Fruit fly (Drosophila melanogaster): ENCODE data around the gene Mink.

Mink gene

DNA sequence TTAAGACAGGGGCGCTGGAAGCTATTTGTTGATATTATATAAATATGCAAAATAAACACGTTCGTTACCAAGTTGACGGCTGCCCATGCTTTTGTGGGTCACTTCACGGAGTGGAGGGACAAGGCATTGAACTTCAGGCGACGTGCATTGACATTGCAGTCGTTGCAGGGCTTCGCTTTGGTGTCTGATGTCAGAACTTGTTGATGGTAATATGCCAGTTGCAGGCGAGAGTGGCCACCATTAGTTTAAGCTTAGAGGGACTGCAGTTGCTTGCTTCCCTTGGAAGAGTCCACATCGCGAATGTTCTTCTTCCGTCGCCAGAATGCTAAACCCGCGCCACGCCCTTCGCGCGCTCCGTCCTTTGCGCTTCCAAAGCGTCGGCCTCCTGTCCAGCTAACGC is 25.1 kb downstream of the Mink start, which contains the start of gene mah:
TSS of gene mah (plus strand) at position 301 of the 400 bp plus-strand sequence.
- no peak for TF ChIP-seq CG11617 (GFP tag; optimal IDR thresholded peaks at IDR 0.05)
- TF ChIP-seq Clk (GFP tag; optimal IDR thresholded peaks at IDR 0.05) = no peak
- no peak for TF ChIP-seq kay (GFP tag; ENCODE audit: borderline replicate concordance)
- no peak for TF ChIP-seq CG7045 (GFP tag; optimal IDR thresholded peaks at IDR 0.05)
- no peak for TF ChIP-seq bab1 (GFP tag; optimal IDR thresholded peaks at IDR 0.05)
- no peak for TF ChIP-seq toe (GFP tag; optimal IDR thresholded peaks at IDR 0.05)
- TF ChIP-seq Crg-1 (GFP tag; optimal IDR thresholded peaks at IDR 0.05) = no peak
- TF ChIP-seq Hr96 (GFP tag; optimal IDR thresholded peaks at IDR 0.05) = no peak
- no peak for TF ChIP-seq CG14711 (tag; optimal IDR thresholded peaks at IDR 0.05)
- TF ChIP-seq CG7101 (tag; optimal IDR thresholded peaks at IDR 0.05) = no peak
- no peak for TF ChIP-seq ovo (GFP tag; optimal IDR thresholded peaks at IDR 0.05)
- TF ChIP-seq cic (GFP tag; optimal IDR thresholded peaks at IDR 0.05) = no peak
- no peak for TF ChIP-seq CG33017 (tag; optimal IDR thresholded peaks at IDR 0.05)
- no peak for TF ChIP-seq tj (GFP tag; optimal IDR thresholded peaks at IDR 0.05)

DNA sequence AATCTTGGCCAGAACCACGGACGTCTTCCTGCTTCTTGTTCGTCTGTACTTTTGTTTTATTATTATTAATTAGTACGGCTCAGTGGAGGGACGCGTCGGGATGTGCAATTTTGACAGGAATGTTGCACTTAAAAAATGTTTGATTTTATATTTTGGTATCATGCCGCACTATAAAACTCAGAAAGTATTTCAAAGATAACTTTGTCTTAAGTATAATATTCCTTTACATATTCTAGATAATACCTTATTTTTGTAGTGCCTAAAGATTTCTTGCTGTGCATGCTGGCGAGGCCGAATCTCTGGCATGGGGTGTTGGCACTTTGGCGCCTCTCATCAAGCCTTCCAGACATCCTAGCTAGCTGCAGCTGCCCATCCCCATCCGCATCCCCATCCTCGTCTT is 30.9 kb downstream of the Mink start:
- TF ChIP-seq CG12768 (GFP tag; optimal IDR thresholded peaks at IDR 0.05) (no peak), CG5204 (GFP tag; optimal IDR thresholded peaks at IDR 0.05) (no peak), CG14711 (tag; optimal IDR thresholded peaks at IDR 0.05) (no peak), bab1 (GFP tag; optimal IDR thresholded peaks at IDR 0.05) (no peak), CG1620 (GFP tag; optimal IDR thresholded peaks at IDR 0.05) (no peak), pad (GFP tag; optimal IDR thresholded peaks at IDR 0.05) (no peak), CG7101 (tag; optimal IDR thresholded peaks at IDR 0.05) (no peak), ovo (GFP tag; optimal IDR thresholded peaks at IDR 0.05) (no peak)

DNA sequence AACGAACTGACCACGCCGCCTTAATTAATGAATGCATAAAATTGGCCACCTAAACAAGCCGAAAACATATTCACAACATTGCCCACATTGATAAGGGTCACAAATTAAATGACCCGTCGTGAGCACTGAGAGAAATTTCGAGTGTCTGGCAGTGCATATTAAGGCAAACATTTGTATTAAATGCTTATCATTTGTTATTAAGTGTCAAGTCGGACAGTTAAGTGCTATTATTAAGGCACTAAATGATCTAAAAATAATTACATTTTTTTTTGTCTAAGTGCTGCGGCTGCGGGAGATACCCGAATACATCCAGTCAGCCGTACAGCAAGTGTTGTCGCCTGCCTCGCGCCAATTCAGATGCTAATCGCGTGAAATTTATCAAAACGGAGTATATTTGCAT is 40.2 kb downstream of the Mink start:
- TF ChIP-seq kay (GFP tag; ENCODE audit: borderline replicate concordance) = no peak
- no peak for TF ChIP-seq pad (GFP tag; optimal IDR thresholded peaks at IDR 0.05)
- TF ChIP-seq Crg-1 (GFP tag; optimal IDR thresholded peaks at IDR 0.05) = no peak

DNA sequence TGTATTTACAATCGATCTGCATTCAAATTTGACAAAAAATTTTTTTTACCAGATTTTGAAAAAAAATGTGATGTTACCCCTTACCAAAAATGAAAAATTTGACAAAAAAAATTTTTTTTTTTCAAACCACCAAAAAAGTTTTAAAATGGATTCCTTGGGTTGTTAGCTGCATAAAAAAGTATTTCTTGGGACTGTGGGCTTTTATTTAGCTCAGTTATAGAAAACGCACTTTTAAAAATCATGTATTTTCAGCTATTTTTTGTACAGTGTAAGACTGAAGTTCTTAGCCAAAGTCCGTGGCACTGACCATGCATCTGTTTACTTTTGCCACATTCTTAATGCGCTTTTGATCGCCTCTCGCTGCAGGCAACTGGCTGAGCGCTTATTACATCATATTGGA is 43.1 kb downstream of the Mink start:
- TF ChIP-seq CG12768 (GFP tag; optimal IDR thresholded peaks at IDR 0.05) (no peak), bab1 (GFP tag; optimal IDR thresholded peaks at IDR 0.05) (no peak), Mnt (GFP tag; optimal IDR thresholded peaks at IDR 0.05) (no peak)

DNA sequence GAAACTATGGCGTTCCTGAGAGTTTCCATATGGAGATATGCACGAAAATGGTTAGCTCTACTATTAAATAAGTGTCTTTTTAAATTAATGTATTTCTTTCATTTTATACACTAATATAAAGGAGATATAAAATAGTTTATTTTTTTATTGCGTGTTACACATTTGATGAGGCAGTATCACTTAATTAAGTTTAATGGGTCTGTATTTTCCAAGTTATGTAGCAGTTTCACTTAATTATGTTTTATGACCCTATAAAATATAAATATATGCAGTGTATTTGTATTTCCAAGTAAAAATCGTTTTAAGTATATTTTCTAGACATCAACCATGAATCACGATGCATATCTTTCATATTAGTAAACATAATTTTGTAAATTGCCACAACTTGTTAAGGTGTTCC is 44.3 kb downstream of the Mink start:
- TF ChIP-seq Crg-1 (GFP tag; optimal IDR thresholded peaks at IDR 0.05) = no peak
- TF ChIP-seq CG7045 (GFP tag; optimal IDR thresholded peaks at IDR 0.05) = no peak
- TF ChIP-seq cnc (optimal IDR thresholded peaks at IDR 0.05) = no peak
- TF ChIP-seq Hr96 (GFP tag; optimal IDR thresholded peaks at IDR 0.05) = no peak
- TF ChIP-seq CG12768 (GFP tag; optimal IDR thresholded peaks at IDR 0.05) = no peak
- TF ChIP-seq Mnt (GFP tag; optimal IDR thresholded peaks at IDR 0.05) = no peak
- TF ChIP-seq toe (GFP tag; optimal IDR thresholded peaks at IDR 0.05) = no peak
- TF ChIP-seq ovo (GFP tag; optimal IDR thresholded peaks at IDR 0.05) = no peak
- TF ChIP-seq kay (GFP tag; ENCODE audit: borderline replicate concordance) = no peak
- no peak for TF ChIP-seq CG5204 (GFP tag; optimal IDR thresholded peaks at IDR 0.05)
- no peak for TF ChIP-seq CG7101 (tag; optimal IDR thresholded peaks at IDR 0.05)
- no peak for TF ChIP-seq cic (GFP tag; optimal IDR thresholded peaks at IDR 0.05)
- TF ChIP-seq bab1 (GFP tag; optimal IDR thresholded peaks at IDR 0.05) = no peak
- TF ChIP-seq CG11617 (GFP tag; optimal IDR thresholded peaks at IDR 0.05) = no peak
- no peak for TF ChIP-seq tj (GFP tag; optimal IDR thresholded peaks at IDR 0.05)
- no peak for TF ChIP-seq CG33017 (tag; optimal IDR thresholded peaks at IDR 0.05)
- TF ChIP-seq pad (GFP tag; optimal IDR thresholded peaks at IDR 0.05) = no peak
- no peak for TF ChIP-seq CG1620 (GFP tag; optimal IDR thresholded peaks at IDR 0.05)

DNA sequence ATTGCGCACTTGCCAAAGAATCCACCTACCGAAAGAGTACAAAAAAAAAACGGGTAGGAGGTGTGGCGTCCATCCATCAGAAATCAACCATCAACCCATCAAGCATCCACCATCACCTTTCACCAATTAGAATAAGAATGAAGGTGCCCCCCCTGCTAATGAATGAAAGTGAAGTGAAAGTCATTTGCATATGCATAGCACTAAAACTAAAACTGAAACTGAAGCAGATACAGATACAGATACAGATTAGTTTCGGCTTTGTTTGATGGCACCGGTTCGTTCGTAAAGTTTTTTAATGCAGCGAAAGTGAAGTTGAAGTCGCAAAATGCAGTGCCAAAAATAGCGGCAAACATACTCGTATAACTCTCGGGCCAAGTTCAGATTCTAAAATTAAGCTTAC is 45.7 kb downstream of the Mink start:
- TF ChIP-seq bab1 (GFP tag; optimal IDR thresholded peaks at IDR 0.05) (no peak), CG11617 (GFP tag; optimal IDR thresholded peaks at IDR 0.05) (no peak), Hr96 (GFP tag; optimal IDR thresholded peaks at IDR 0.05) (no peak), CG5204 (GFP tag; optimal IDR thresholded peaks at IDR 0.05) (no peak), Clk (GFP tag; optimal IDR thresholded peaks at IDR 0.05) (no peak), CG12768 (GFP tag; optimal IDR thresholded peaks at IDR 0.05) (no peak), Mnt (GFP tag; optimal IDR thresholded peaks at IDR 0.05) (no peak), cic (GFP tag; optimal IDR thresholded peaks at IDR 0.05) (no peak), kay (GFP tag; ENCODE audit: borderline replicate concordance) (no peak), Crg-1 (GFP tag; optimal IDR thresholded peaks at IDR 0.05) (no peak), cnc (optimal IDR thresholded peaks at IDR 0.05) (no peak), CG7101 (tag; optimal IDR thresholded peaks at IDR 0.05) (no peak), CG7045 (GFP tag; optimal IDR thresholded peaks at IDR 0.05) (no peak)

DNA sequence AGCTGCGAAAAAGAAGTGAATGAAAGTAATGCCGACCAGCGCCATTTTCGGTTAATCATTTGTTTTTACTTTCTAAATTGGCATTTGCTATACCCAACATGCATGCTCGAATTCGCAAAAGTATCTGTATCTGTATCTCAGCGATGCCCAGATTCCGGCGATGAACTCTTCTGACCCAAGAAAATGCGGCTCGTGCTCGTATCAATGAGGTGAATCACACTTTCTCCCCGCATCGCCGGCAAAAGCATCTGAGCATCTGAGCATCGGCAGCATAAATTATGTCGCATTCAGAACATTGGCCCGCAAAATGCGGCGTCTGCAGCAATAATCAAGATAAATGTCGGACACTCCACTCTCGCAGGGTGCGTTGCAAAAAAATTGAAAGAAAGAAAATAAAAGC is 46.6 kb downstream of the Mink start:
- TF ChIP-seq Clk (GFP tag; optimal IDR thresholded peaks at IDR 0.05) (no peak), CG12768 (GFP tag; optimal IDR thresholded peaks at IDR 0.05) (no peak), bab1 (GFP tag; optimal IDR thresholded peaks at IDR 0.05) (no peak), CG33017 (tag; optimal IDR thresholded peaks at IDR 0.05) (no peak), toe (GFP tag; optimal IDR thresholded peaks at IDR 0.05) (no peak), cic (GFP tag; optimal IDR thresholded peaks at IDR 0.05) (no peak), CG14711 (tag; optimal IDR thresholded peaks at IDR 0.05) (no peak), tj (GFP tag; optimal IDR thresholded peaks at IDR 0.05) (no peak), kay (GFP tag; ENCODE audit: borderline replicate concordance) (no peak)
